Fruit fly (Drosophila melanogaster): Measurements from ENCODE around the gene glec.

- no peak for TF ChIP-seq emc (GFP tag; optimal IDR thresholded peaks at IDR 0.05)
- no peak for TF ChIP-seq CG9876 (GFP tag; optimal IDR thresholded peaks at IDR 0.05)
- TF ChIP-seq Lim3 (GFP tag; IDR thresholded peaks at IDR 0.05) = no peak
- TF ChIP-seq CG11696 (GFP tag; IDR thresholded peaks at IDR 0.05) = no peak
- no peak for TF ChIP-seq CG16813 (GFP tag; IDR thresholded peaks at IDR 0.05; ENCODE audit: partially characterized antibody)
- no peak for TF ChIP-seq CG11723 (GFP tag; optimal IDR thresholded peaks at IDR 0.05)
- TF ChIP-seq eyg (GFP tag; optimal IDR thresholded peaks at IDR 0.05) = no peak
Observed at dm6 chr3R:21877636-21878035, 21.6 kb upstream of the glec start, which contains the start of gene P5CDh2.
